Worm (Caenorhabditis elegans): ENCODE data around the gene F01G10.4.

The F01G10.4 gene

ce11 chrIV:10222122-10222589 is 10.2 kb downstream of the F01G10.4 start, which contains the start of gene C24F3.2 (continued):
- TF ChIP-seq lin-54 (GFP tag; optimal IDR thresholded peaks at IDR 0.05) (no peak), B0019.2 (GFP tag; conservative IDR thresholded peaks at IDR 0.05) (no peak), him-1 (tag; optimal IDR thresholded peaks at IDR 0.05) (no peak), dpff-1 (tag; optimal IDR thresholded peaks at IDR 0.05) (no peak), akir-1 (GFP tag; optimal IDR thresholded peaks at IDR 0.05) (no peak), F49E8.2 (tag; optimal IDR thresholded peaks at IDR 0.05; ENCODE audit: insufficient read depth) (no peak), F57C9.4 (tag; optimal IDR thresholded peaks at IDR 0.05) (no peak), snpc-4 (GFP tag; optimal IDR thresholded peaks at IDR 0.05) (no peak), snpc-4 (tag; optimal IDR thresholded peaks at IDR 0.05) (peak in 1 of 4 experiments; percentile 20), madf-3 (GFP tag; IDR thresholded peaks at IDR 0.05) (no peak), sdz-38 (tag; optimal IDR thresholded peaks at IDR 0.05) (no peak), ztf-28 (GFP tag; IDR thresholded peaks at IDR 0.05) (no peak), Y95B8A.8 (GFP tag; IDR thresholded peaks at IDR 0.05) (no peak), hmg-1.2 (GFP tag; IDR thresholded peaks at IDR 0.05) (peak; percentile 80; the same call in 1 of the 2 replicates), F55B11.4 (tag; optimal IDR thresholded peaks at IDR 0.05; ENCODE audit: borderline replicate concordance, insufficient read depth) (no peak), ets-4 (GFP tag; optimal IDR thresholded peaks at IDR 0.05) (no peak), xnd-1 (tag; optimal IDR thresholded peaks at IDR 0.05) (no peak), snpc-1.3 (tag; optimal IDR thresholded peaks at IDR 0.05; ENCODE audit: insufficient read depth) (no peak), attf-3 (GFP tag; conservative IDR thresholded peaks at IDR 0.05) (no peak), nfyb-1 (GFP tag; IDR thresholded peaks at IDR 0.05) (no peak), unc-62 (GFP tag; optimal IDR thresholded peaks at IDR 0.05) (no peak), sptf-2 (GFP tag; optimal IDR thresholded peaks at IDR 0.05) (no peak), ekl-4 (GFP tag; IDR thresholded peaks at IDR 0.05) (no peak), lsy-27 (tag; optimal IDR thresholded peaks at IDR 0.05; ENCODE audit: borderline replicate concordance, insufficient read depth) (no peak), egl-44 (GFP tag; IDR thresholded peaks at IDR 0.05) (no peak), attf-6 (GFP tag; IDR thresholded peaks at IDR 0.05) (no peak), atf-7 (tag; optimal IDR thresholded peaks at IDR 0.05) (no peak), lsl-1 (GFP tag; optimal IDR thresholded peaks at IDR 0.05) (peak; percentile 27), bed-2 (GFP tag; IDR thresholded peaks at IDR 0.05) (no peak), nhr-27 (tag; optimal IDR thresholded peaks at IDR 0.05) (no peak), tlf-1 (GFP tag; optimal IDR thresholded peaks at IDR 0.05) (no peak), dox-1 (GFP tag; IDR thresholded peaks at IDR 0.05) (no peak; the same call in none of the 2 replicates), ceh-100 (GFP tag; IDR thresholded peaks at IDR 0.05) (no peak), ztf-26 (tag; optimal IDR thresholded peaks at IDR 0.05) (no peak), cebp-1 (GFP tag; IDR thresholded peaks at IDR 0.05) (no peak), cebp-1 (tag; optimal IDR thresholded peaks at IDR 0.05) (no peak), efl-1 (GFP tag; optimal IDR thresholded peaks at IDR 0.05) (peak; percentile 28), F33H1.4 (GFP tag; IDR thresholded peaks at IDR 0.05) (no peak), F10E7.11 (tag; optimal IDR thresholded peaks at IDR 0.05) (no peak), dpl-1 (GFP tag; optimal IDR thresholded peaks at IDR 0.05) (no peak), mxl-1 (tag; optimal IDR thresholded peaks at IDR 0.05) (no peak), unc-130 (GFP tag; optimal IDR thresholded peaks at IDR 0.05) (no peak), ztf-3 (GFP tag; optimal IDR thresholded peaks at IDR 0.05) (no peak), aptf-2 (GFP tag; conservative IDR thresholded peaks at IDR 0.05) (no peak), snpc-3.4 (tag; optimal IDR thresholded peaks at IDR 0.05) (no peak), aptf-3 (GFP tag; IDR thresholded peaks at IDR 0.05) (no peak), nhr-120 (GFP tag; IDR thresholded peaks at IDR 0.05) (no peak), F57A8.1 (GFP tag; optimal IDR thresholded peaks at IDR 0.05) (no peak), lir-1 (GFP tag; conservative IDR thresholded peaks at IDR 0.05) (no peak)
